Fruit fly (Drosophila melanogaster) whole organism, embryonic: ENCODE results near the gene CG6607.

Experiments
- Atf3 ChIP-seq: fragments of 200-800 bp; sonication (Bioruptor generic); optimal IDR thresholded peaks from 3 replicates; lab custom pipeline; 2016; ENCODE audit warnings: missing biosample characterization, missing genetic modification characterization
- CG10654 ChIP-seq: fragments of 200-800 bp; sonication (Bioruptor generic); optimal IDR thresholded peaks from 2 replicates; lab custom pipeline; 2016; ENCODE audit warnings: missing biosample characterization, missing genetic modification characterization
- CG8290 ChIP-seq, 3 experiments: fragments of 200-800 bp; sonication (Bioruptor generic); optimal IDR thresholded peaks; 2 replicates each; lab custom pipeline; 2016 to 2019; ENCODE audit warnings: missing biosample characterization in 3 of 3, missing genetic modification characterization in 3 of 3, mild to moderate bottlenecking in 2 of 3, moderate library complexity in 1 of 3
- Sox102F ChIP-seq: fragments of 200-800 bp; sonication (Bioruptor generic); optimal IDR thresholded peaks from 2 replicates; lab custom pipeline; 2018; ENCODE audit warnings: missing biosample characterization, mild to moderate bottlenecking, missing genetic modification characterization, moderate library complexity
- Xbp1 ChIP-seq: fragments of 200-800 bp; sonication (Bioruptor generic); optimal IDR thresholded peaks from 3 replicates; lab custom pipeline; 2016; ENCODE audit warnings: missing biosample characterization, mild to moderate bottlenecking, missing genetic modification characterization
- grn ChIP-seq: fragments of 200-800 bp; sonication (Bioruptor generic); optimal IDR thresholded peaks from 3 replicates; lab custom pipeline; 2017; ENCODE audit warnings: missing biosample characterization, missing genetic modification characterization
- gsb-n ChIP-seq: fragments of 200-800 bp; sonication (Bioruptor generic); optimal IDR thresholded peaks from 3 replicates; lab custom pipeline; 2018; ENCODE audit warnings: missing biosample characterization, mild to moderate bottlenecking, missing genetic modification characterization
- knrl ChIP-seq: fragments of 200-800 bp; sonication (Bioruptor generic); IDR thresholded peaks from 3 replicates; pipeline ENCODE4 v1.3.6; 2022; ENCODE audit warnings: missing biosample characterization, missing genetic modification characterization; ENCODE audit not compliant: partially characterized antibody
- sug ChIP-seq: fragments of 200-800 bp; optimal IDR thresholded peaks from 2 replicates; lab custom pipeline; 2019; ENCODE audit warnings: missing biosample characterization, mild to moderate bottlenecking, missing genetic modification characterization, moderate library complexity

dm6 chr3R:24565748-24566239, 37.9 kb downstream of the CG6607 start:
- TF ChIP-seq Xbp1 (no peak), CG8290 (GFP tag; optimal IDR thresholded peaks at IDR 0.05; lab: Kevin White, UChicago) (peak; percentile 28), CG8290 (tag; optimal IDR thresholded peaks at IDR 0.05; lab: Kevin White, UChicago) (peak in 1 of 2 experiments; percentile 47), knrl (GFP tag; lab: Robert Waterston, UW) (no peak), Sox102F (no peak), grn (GFP tag; lab: Kevin White, UChicago) (peak; percentile 49), CG10654 (no peak), gsb-n (tag; lab: Kevin White, UChicago) (peak; percentile 44), sug (tag; lab: Kevin White, UChicago) (peak; percentile 78), Atf3 (GFP tag; lab: Kevin White, UChicago) (no peak)
